Worm (Caenorhabditis elegans): ENCODE data around the gene R09E10.5.
"Not testable (repeated sequence)": the region's sequence is repeated elsewhere in the genome, so short reads cannot be mapped to it uniquely, and the experiment has no call there.

R09E10.5 gene

DNA sequence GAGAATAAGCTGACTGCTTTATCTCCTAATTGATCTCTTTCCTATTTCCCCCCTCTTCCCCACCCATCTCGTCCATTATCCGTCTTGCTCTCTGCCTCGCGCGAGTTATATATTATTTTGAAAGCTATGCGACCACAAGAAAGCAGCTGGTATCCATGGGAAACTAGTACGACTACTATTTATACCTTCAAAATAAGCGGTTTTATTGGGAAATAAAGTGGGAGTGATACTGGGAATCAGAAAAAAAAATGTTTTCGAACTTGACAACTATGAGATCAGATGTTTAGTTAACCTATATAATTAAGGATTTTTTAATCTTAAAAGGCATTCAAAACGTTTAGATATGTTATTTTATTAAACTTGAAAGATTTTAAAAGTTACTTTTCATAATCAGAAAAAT, 37.6 kb upstream of the R09E10.5 start:
- TF ChIP-seq tab-1 (GFP tag; IDR thresholded peaks at IDR 0.05) (no peak), T22C8.4 (GFP tag; IDR thresholded peaks at IDR 0.05) (no peak), med-1 (GFP tag; optimal IDR thresholded peaks at IDR 0.05; ENCODE audit: insufficient read depth) (no peak), klf-2 (GFP tag; conservative IDR thresholded peaks at IDR 0.05) (no peak), flt-1 (GFP tag; IDR thresholded peaks at IDR 0.05) (no peak), ref-1 (GFP tag; conservative IDR thresholded peaks at IDR 0.05) (no peak), ztf-23 (GFP tag; IDR thresholded peaks at IDR 0.05) (no peak), ztf-29 (GFP tag; IDR thresholded peaks at IDR 0.05) (no peak), cog-1 (tag; optimal IDR thresholded peaks at IDR 0.05) (no peak)

DNA sequence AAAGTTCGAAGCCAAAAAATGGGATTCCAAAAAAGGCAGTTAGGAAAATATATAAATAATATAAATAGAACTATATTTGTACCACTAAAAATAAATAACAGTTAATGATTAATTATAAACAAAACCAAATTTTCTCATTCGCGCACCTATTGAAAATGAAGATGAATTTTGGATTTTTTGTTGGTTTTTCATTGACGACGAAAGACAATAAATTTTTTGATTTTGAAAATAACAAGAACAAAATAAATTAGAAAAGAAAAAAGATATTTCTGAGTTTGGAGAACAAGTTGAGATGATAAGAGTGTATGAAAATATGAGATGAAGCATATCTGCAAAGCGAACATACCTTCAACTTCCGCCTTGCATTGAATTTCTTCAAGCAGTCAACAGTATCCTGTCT, 35.2 kb upstream of the R09E10.5 start:
- TF ChIP-seq flt-1 (GFP tag; IDR thresholded peaks at IDR 0.05) (no peak), cog-1 (tag; optimal IDR thresholded peaks at IDR 0.05) (no peak), ztf-29 (GFP tag; IDR thresholded peaks at IDR 0.05) (no peak), T22C8.4 (GFP tag; IDR thresholded peaks at IDR 0.05) (no peak), med-1 (GFP tag; optimal IDR thresholded peaks at IDR 0.05; ENCODE audit: insufficient read depth) (no peak), ref-1 (GFP tag; conservative IDR thresholded peaks at IDR 0.05) (no peak), tab-1 (GFP tag; IDR thresholded peaks at IDR 0.05) (no peak)

DNA sequence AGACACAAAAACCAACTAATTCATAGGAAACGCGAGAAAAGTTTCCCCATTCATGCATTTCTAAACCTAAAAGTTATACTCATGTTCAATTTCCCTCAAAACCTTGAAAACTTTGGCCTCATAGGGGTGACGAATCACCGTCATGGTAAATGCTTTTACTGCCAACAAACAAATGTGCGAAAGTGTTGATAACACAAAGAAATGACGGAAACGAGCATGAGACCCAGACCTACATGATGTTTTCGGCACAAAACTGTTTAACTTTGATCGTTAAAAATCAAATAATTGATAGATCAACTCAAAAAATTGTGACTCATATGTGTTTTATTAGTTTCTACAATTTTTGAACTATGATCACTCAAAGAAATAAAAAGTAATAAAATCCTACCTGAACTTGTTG, 29.8 kb upstream of the R09E10.5 start:
- TF ChIP-seq ztf-23 (GFP tag; IDR thresholded peaks at IDR 0.05), result no peak

DNA sequence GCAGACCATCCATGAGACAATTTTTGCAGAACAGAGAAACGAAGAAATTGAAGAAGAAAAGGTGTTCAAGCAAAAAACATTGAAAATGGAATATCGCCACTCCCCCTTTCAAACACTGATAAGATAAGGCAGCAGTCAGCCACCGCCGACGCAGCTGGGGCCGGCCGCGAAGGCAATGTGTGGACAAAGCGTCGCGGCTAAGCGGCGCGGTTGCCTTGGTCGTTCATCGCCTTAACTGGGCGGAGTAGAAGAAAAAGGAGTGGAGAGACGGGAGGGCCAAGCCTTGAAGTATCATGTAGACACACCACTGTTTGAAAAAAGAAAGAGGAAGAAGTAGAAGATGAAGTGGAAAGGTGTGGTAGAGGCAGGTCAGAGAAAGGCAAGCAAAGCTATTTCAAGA, 28.9 kb upstream of the R09E10.5 start:
- TF ChIP-seq klf-2 (GFP tag; conservative IDR thresholded peaks at IDR 0.05), result peak; percentile 62; the same call in 1 of the 2 replicates
- 0 out of 2 replicates have a peak, but pooled peaks have one; percentile 39 for TF ChIP-seq ztf-23 (GFP tag; IDR thresholded peaks at IDR 0.05)
- no peak for TF ChIP-seq T22C8.4 (GFP tag; IDR thresholded peaks at IDR 0.05)
- no peak for TF ChIP-seq ztf-29 (GFP tag; IDR thresholded peaks at IDR 0.05)
- TF ChIP-seq tab-1 (GFP tag; IDR thresholded peaks at IDR 0.05), result no peak
- no peak for TF ChIP-seq med-1 (GFP tag; optimal IDR thresholded peaks at IDR 0.05; ENCODE audit: insufficient read depth)
- TF ChIP-seq ref-1 (GFP tag; conservative IDR thresholded peaks at IDR 0.05), result no peak
- no peak for TF ChIP-seq cog-1 (tag; optimal IDR thresholded peaks at IDR 0.05)

DNA sequence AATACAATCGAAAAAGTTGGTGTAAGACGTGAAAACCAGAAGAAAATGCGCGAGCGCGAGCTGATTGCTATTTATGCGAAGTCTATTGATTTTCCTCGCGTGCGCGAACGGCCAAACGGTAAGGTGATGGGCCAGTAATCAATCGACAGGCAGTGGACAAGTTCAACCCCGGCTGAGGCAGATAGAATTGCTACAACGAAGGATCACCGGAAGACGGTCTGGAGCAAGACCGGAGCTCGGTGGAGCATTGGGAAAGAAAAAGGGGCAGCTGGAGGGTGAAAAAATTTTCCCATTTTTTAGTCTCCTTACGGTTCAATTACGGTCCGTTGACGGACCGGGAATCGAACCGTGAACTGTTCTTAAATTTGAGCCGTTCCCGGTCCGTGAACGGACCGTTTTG, 21.3 kb upstream of the R09E10.5 start:
- TF ChIP-seq tab-1 (GFP tag; IDR thresholded peaks at IDR 0.05), result 0 out of 2 replicates have a peak, but pooled peaks have one; percentile 52

DNA sequence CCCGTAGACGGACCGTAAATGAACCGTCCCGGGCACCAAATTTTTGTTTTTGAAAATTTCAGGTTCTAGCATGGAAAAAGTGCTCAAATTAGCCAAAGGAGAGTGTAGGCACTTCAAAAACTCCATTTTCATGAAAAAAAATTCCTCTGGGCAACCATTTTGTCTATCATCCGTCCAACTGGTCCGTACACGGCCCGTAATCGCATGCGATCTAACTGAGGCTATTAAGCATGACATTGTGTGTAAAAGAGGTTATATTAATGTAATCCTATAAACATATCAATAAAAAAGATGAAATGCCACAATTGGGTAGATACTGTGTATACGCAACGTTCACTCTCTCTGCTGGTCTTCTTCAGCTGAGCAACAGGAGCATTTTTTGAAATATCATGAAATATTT, 20.5 kb upstream of the R09E10.5 start, which contains the start of gene R09E10.1:
Gene R09E10.1 (minus strand): TSS at position 101 of the 400 bp plus-strand sequence.
- TF ChIP-seq med-1 (GFP tag; optimal IDR thresholded peaks at IDR 0.05; ENCODE audit: insufficient read depth); cog-1 (tag; optimal IDR thresholded peaks at IDR 0.05); T22C8.4 (GFP tag; IDR thresholded peaks at IDR 0.05): not testable (repeated sequence)

DNA sequence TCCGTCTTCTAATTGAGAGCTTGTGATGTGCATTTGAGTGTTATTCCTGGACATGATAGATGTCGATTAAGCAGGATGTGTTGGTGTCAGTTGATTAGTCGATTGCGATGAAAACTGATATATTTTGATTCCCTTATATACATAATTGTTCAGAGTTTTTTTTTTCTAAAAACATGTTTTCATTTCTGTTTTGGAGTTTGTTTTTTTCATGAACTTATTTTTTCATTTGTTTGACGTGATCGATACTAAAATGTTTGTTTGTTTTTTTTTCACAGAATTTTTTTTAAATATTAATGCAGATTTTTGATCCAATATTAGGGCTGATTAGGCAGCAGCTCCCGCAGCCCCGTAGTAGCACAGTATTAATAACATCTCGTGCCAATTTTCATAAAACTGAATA, 16.1 kb upstream of the R09E10.5 start, which contains the start of gene R09E10.2:
Gene R09E10.2 (minus strand): TSS at position 101 of the 400 bp plus-strand sequence.
- TF ChIP-seq ref-1 (GFP tag; conservative IDR thresholded peaks at IDR 0.05) (no peak), T22C8.4 (GFP tag; IDR thresholded peaks at IDR 0.05) (no peak), med-1 (GFP tag; optimal IDR thresholded peaks at IDR 0.05; ENCODE audit: insufficient read depth) (no peak), ztf-29 (GFP tag; IDR thresholded peaks at IDR 0.05) (no peak), tab-1 (GFP tag; IDR thresholded peaks at IDR 0.05) (no peak), klf-2 (GFP tag; conservative IDR thresholded peaks at IDR 0.05) (no peak), ztf-23 (GFP tag; IDR thresholded peaks at IDR 0.05) (no peak), cog-1 (tag; optimal IDR thresholded peaks at IDR 0.05) (no peak), flt-1 (GFP tag; IDR thresholded peaks at IDR 0.05) (no peak)

DNA sequence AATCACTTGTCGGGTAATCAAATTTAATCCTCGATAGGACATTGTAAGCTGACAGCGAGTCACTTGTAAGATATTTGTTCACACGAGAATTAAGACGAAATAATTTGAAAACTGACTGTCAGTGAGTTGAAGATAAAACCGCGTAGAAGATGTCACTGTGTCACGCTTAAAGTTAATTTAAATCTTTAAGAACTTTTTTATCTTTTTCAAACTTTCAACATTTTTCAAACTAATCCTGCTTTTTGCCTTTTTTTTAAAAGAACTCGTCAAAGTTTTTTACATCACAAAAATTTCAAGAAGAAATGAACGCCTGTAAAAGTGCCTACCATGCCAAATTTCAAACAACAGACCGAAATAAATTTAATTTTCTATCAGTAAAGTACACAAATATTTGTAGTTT, 11.5 kb upstream of the R09E10.5 start, which contains the start of gene acs-18:
Gene acs-18 (minus strand): TSS at position 101 of the 400 bp plus-strand sequence.
- TF ChIP-seq ref-1 (GFP tag; conservative IDR thresholded peaks at IDR 0.05) (no peak), ztf-23 (GFP tag; IDR thresholded peaks at IDR 0.05) (no peak), med-1 (GFP tag; optimal IDR thresholded peaks at IDR 0.05; ENCODE audit: insufficient read depth) (no peak), klf-2 (GFP tag; conservative IDR thresholded peaks at IDR 0.05) (no peak), cog-1 (tag; optimal IDR thresholded peaks at IDR 0.05) (no peak), tab-1 (GFP tag; IDR thresholded peaks at IDR 0.05) (no peak), ztf-29 (GFP tag; IDR thresholded peaks at IDR 0.05) (no peak), T22C8.4 (GFP tag; IDR thresholded peaks at IDR 0.05) (no peak), flt-1 (GFP tag; IDR thresholded peaks at IDR 0.05) (no peak)

DNA sequence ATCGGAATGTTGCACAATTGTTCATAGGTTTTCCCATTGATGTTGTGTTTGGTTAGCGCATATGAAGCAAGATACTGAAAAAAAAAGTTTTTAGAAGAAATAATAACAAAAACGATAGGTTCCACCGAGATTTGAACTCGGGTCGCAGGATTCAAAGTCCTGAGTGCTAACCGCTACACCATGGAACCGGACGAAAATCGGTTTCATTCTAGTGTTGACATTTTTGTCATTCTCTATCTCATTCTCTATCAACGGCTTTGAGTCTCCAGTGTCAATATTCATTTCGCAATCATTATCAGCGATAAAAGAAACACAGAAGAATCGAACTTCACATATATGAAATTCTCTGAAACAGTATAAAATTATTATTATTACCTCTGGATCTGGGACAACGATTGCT, 9.0 kb upstream of the R09E10.5 start:
- TF ChIP-seq med-1 (GFP tag; optimal IDR thresholded peaks at IDR 0.05; ENCODE audit: insufficient read depth) (no peak), cog-1 (tag; optimal IDR thresholded peaks at IDR 0.05) (no peak), ztf-29 (GFP tag; IDR thresholded peaks at IDR 0.05) (no peak), ref-1 (GFP tag; conservative IDR thresholded peaks at IDR 0.05) (no peak)

DNA sequence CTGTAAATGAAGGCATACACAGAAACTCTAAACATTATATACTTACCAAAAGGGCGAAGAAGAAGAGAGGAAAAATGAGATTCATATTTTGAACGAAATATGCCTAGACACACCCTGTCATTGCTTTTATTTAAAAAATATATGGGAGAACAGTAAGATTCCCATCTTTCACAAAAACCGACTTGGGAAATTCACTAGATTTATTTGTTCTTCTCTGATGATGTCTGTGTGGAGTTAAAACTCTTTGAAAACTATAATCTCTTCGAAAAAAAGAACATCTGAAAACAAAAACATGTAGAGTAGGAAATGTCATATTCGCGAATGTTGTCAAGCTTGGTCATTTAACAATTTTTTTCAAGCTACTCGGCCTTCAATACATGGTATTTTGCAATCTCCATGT, 8.2 kb upstream of the R09E10.5 start, which contains the start of gene R09E10.8:
Gene R09E10.8 (minus strand): TSS at position 101 of the 400 bp plus-strand sequence.
- TF ChIP-seq tab-1 (GFP tag; IDR thresholded peaks at IDR 0.05) (no peak), cog-1 (tag; optimal IDR thresholded peaks at IDR 0.05) (no peak), ztf-29 (GFP tag; IDR thresholded peaks at IDR 0.05) (no peak), T22C8.4 (GFP tag; IDR thresholded peaks at IDR 0.05) (no peak), ref-1 (GFP tag; conservative IDR thresholded peaks at IDR 0.05) (no peak), flt-1 (GFP tag; IDR thresholded peaks at IDR 0.05) (no peak), ztf-23 (GFP tag; IDR thresholded peaks at IDR 0.05) (no peak)

DNA sequence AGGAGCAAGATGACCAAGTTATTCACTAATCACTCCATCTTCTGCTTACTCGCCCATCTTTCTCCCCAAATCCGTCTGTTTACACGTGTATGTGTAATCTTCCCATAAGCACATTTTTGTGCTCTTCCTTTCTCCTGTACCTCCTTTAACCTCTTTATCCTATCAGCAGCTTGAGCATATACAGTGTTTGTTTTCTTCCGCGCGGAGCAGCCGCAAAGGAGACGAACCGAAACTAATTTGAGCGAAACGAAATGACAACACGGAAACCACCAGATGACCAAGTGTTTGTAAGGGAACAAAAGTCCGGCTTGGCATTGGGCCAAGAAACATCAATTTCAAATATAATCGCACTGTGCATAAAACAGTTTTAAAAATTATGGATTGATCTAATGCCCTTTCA, 2.3 kb upstream of the R09E10.5 start:
- TF ChIP-seq ztf-29 (GFP tag; IDR thresholded peaks at IDR 0.05) (no peak), klf-2 (GFP tag; conservative IDR thresholded peaks at IDR 0.05) (no peak), flt-1 (GFP tag; IDR thresholded peaks at IDR 0.05) (no peak), ztf-23 (GFP tag; IDR thresholded peaks at IDR 0.05) (no peak), cog-1 (tag; optimal IDR thresholded peaks at IDR 0.05) (no peak), med-1 (GFP tag; optimal IDR thresholded peaks at IDR 0.05; ENCODE audit: insufficient read depth) (no peak), T22C8.4 (GFP tag; IDR thresholded peaks at IDR 0.05) (no peak), ref-1 (GFP tag; conservative IDR thresholded peaks at IDR 0.05) (no peak), tab-1 (GFP tag; IDR thresholded peaks at IDR 0.05) (no peak)
